Worm (Caenorhabditis elegans) whole organism, L4/young adult: ENCODE measurements around the gene tsp-1.

Source experiments
- W03F9.2 ChIP-seq: fragments of 150-350 bp; optimal IDR thresholded peaks from 2 replicates; lab custom pipeline; 2014; ENCODE audit warnings: missing biosample characterization, missing genetic modification characterization
- him-1 ChIP-seq: sonication (generic microtip); optimal IDR thresholded peaks from 2 replicates; lab custom pipeline; 2016; ENCODE audit warnings: missing genotype, missing genetic modification reagents, missing genetic modification characterization, missing compliant biosample characterization

DNA sequence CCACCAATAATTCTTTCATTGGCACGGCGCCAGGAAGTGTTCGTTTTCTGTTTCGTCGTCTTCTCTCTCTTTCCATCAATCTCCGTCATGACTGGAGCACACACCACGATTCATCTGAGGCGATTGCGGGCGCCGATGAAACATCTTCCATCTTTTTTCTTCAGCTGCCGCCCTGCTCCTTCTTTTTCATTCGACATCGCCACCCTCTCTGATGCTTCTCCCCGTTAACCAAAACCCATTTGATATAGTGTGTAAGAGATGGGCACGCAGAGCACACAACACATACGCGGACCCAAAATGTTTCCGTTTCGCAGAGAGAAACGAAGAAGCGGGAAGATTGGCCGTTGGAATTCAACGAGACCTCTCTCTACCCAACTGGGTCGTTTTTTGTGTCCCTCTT is 48.3 kb upstream of the tsp-1 start:
- TF ChIP-seq him-1 (no peak), W03F9.2 (no peak)
